Fruit fly (Drosophila melanogaster) whole organism, pupa: Measurements from ENCODE around the gene CG13989.

ENCODE experiments used
- CG10348 ChIP-seq: fragments of 200-800 bp; sonication (Bioruptor generic); IDR thresholded peaks from 2 replicates; pipeline ENCODE4 v1.3.6; 2022; ENCODE audit warnings: missing biosample characterization, missing genetic modification characterization
- CG12605 ChIP-seq: fragments of 200-800 bp; sonication (Bioruptor generic); IDR thresholded peaks from 2 replicates; pipeline ENCODE4 v1.3.6; 2022; ENCODE audit warnings: missing biosample characterization, missing genetic modification characterization
- CG13204 ChIP-seq: fragments of 200-800 bp; sonication (Bioruptor generic); optimal IDR thresholded peaks from 2 replicates; lab custom pipeline; 2018; ENCODE audit warnings: missing biosample characterization, mild to moderate bottlenecking, missing genetic modification characterization, moderate library complexity
- CG14655 ChIP-seq: fragments of 200-800 bp; sonication (Bioruptor generic); optimal IDR thresholded peaks from 3 replicates; lab custom pipeline; 2017; ENCODE audit warnings: mild to moderate bottlenecking, missing biosample characterization, missing genetic modification reagents, missing genetic modification characterization
- CG15710 ChIP-seq: fragments of 200-800 bp; sonication (Bioruptor generic); optimal IDR thresholded peaks from 2 replicates; lab custom pipeline; 2018; ENCODE audit warnings: missing biosample characterization, mild to moderate bottlenecking, missing genetic modification characterization, moderate library complexity
- CG17806 ChIP-seq: fragments of 200-800 bp; sonication (Bioruptor generic); optimal IDR thresholded peaks from 2 replicates; lab custom pipeline; 2018; ENCODE audit warnings: missing biosample characterization, mild to moderate bottlenecking, missing genetic modification characterization, moderate library complexity
- CG32121 ChIP-seq: fragments of 200-800 bp; sonication (Bioruptor generic); IDR thresholded peaks from 2 replicates; pipeline ENCODE4 v1.3.6; 2022; ENCODE audit warnings: missing biosample characterization, missing genetic modification characterization
- CG34367 ChIP-seq: fragments of 200-800 bp; sonication (Bioruptor generic); optimal IDR thresholded peaks from 2 replicates; lab custom pipeline; 2018; ENCODE audit warnings: missing biosample characterization, mild to moderate bottlenecking, missing genetic modification characterization
- CG4496 ChIP-seq: fragments of 200-800 bp; sonication (Bioruptor generic); IDR thresholded peaks from 3 replicates; pipeline ENCODE4 v1.3.6; 2022; ENCODE audit warnings: missing biosample characterization, missing genetic modification characterization
- CG8159 ChIP-seq: fragments of 200-800 bp; sonication (Bioruptor generic); optimal IDR thresholded peaks from 3 replicates; lab custom pipeline; 2018; ENCODE audit warnings: missing biosample characterization, mild to moderate bottlenecking, missing genetic modification characterization, moderate library complexity
- CG8301 ChIP-seq: fragments of 200-800 bp; sonication (Bioruptor generic); optimal IDR thresholded peaks from 2 replicates; lab custom pipeline; 2018; ENCODE audit warnings: missing biosample characterization, mild to moderate bottlenecking, missing genetic modification characterization
- CG9948 ChIP-seq: fragments of 200-800 bp; sonication (Bioruptor generic); optimal IDR thresholded peaks from 2 replicates; lab custom pipeline; 2018; ENCODE audit warnings: missing biosample characterization, mild to moderate bottlenecking, missing genetic modification characterization, moderate library complexity
- D1 ChIP-seq: fragments of 200-800 bp; sonication (Bioruptor generic); optimal IDR thresholded peaks from 2 replicates; lab custom pipeline; 2018; ENCODE audit warnings: missing biosample characterization, mild to moderate bottlenecking, missing genetic modification characterization, moderate library complexity
- EcR ChIP-seq: fragments of 200-800 bp; sonication (Bioruptor generic); optimal IDR thresholded peaks from 3 replicates; lab custom pipeline; 2019; ENCODE audit warnings: missing biosample characterization, missing genetic modification characterization, mild to moderate bottlenecking, moderate library complexity, missing genetic modification reagents
- Ets98B ChIP-seq: fragments of 200-800 bp; sonication (Bioruptor generic); IDR thresholded peaks from 2 replicates; pipeline ENCODE4 v1.3.6; 2022; ENCODE audit warnings: missing biosample characterization, missing genetic modification characterization
- Pif1A ChIP-seq: fragments of 200-800 bp; sonication (Bioruptor generic); optimal IDR thresholded peaks from 3 replicates; lab custom pipeline; 2016; ENCODE audit warnings: missing biosample characterization, missing genetic modification characterization
- Pif1B ChIP-seq: fragments of 200-800 bp; sonication (Bioruptor generic); optimal IDR thresholded peaks from 3 replicates; lab custom pipeline; 2016; ENCODE audit warnings: missing biosample characterization, missing genetic modification characterization
- Snoo ChIP-seq: fragments of 200-800 bp; sonication (Bioruptor generic); optimal IDR thresholded peaks from 3 replicates; lab custom pipeline; 2017; ENCODE audit warnings: missing biosample characterization, mild to moderate bottlenecking, missing genetic modification characterization, inconsistent platforms
- fd96Ca ChIP-seq: fragments of 200-800 bp; sonication (Bioruptor generic); IDR thresholded peaks from 3 replicates; pipeline ENCODE4 v1.3.6; 2022; ENCODE audit warnings: missing biosample characterization, missing genetic modification characterization
- gl ChIP-seq: fragments of 200-800 bp; sonication (Bioruptor generic); optimal IDR thresholded peaks from 2 replicates; lab custom pipeline; 2018; ENCODE audit warnings: missing biosample characterization, mild to moderate bottlenecking, missing genetic modification characterization
- rn ChIP-seq: fragments of 200-800 bp; sonication (Bioruptor generic); IDR thresholded peaks from 2 replicates; pipeline ENCODE4 v1.3.6; 2022; ENCODE audit warnings: missing biosample characterization, missing genetic modification characterization

The CG13989 gene

DNA sequence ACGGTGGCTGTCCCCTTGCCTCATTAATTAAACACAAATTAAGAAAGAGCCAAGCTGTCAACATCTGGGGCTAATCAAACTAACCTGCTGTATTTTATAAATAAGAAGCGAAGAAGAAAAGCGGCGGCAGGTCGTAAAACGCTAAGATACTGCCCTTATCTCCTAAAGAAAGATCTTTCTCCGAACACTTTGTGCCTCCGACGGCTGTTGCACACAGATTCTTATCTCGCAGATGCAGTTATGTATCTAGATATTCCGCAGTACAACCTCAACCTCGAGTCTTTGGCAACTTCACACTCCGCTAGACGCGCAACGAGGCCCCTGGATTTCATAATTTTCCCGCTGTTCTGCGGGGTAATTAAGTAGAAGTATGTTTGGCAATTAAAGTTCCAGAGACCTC, 19.8 kb downstream of the CG13989 start:
- TF ChIP-seq CG14655 (GFP tag; lab: Kevin White, UChicago) (no peak), CG8301 (tag; lab: Kevin White, UChicago) (no peak), CG34367 (no peak), CG10348 (GFP tag; lab: Robert Waterston, UW) (no peak), Pif1B (no peak), CG4496 (GFP tag; lab: Robert Waterston, UW) (no peak), CG13204 (GFP tag; lab: Kevin White, UChicago) (no peak), Ets98B (GFP tag; lab: Robert Waterston, UW) (no peak), CG8159 (tag; lab: Kevin White, UChicago) (no peak), CG12605 (GFP tag; lab: Robert Waterston, UW) (no peak), CG9948 (no peak), rn (GFP tag; lab: Robert Waterston, UW) (no peak), EcR (GFP tag; lab: Kevin White, UChicago) (no peak), gl (no peak)

DNA sequence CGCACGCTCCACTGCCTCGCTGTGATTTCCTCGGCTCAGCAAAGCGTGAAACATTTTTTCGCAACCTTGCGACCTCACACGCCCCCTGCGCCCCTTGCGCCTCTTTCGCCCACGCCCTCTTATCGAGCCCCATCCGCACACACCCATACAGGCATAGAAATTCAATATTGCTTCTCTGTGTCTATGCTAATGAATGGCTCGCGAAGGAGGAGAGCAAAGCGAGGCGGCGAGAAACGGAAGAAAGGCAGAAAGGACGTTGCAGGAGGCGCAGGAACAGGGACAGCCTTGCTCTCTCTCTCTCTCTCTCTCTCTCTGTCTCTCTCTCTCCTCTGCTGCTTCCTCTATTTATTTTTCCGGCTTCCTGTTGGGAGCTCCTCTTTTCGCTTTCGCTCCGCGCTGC, 26.2 kb downstream of the CG13989 start:
- TF ChIP-seq CG9948, result no peak
- no peak for TF ChIP-seq gl
- TF ChIP-seq CG14655 (GFP tag; lab: Kevin White, UChicago), result no peak
- no peak for TF ChIP-seq EcR (GFP tag; lab: Kevin White, UChicago)
- TF ChIP-seq CG32121 (GFP tag; lab: Robert Waterston, UW), result no peak
- TF ChIP-seq CG34367, result no peak
- TF ChIP-seq, all 21 proteins: peak for 0

DNA sequence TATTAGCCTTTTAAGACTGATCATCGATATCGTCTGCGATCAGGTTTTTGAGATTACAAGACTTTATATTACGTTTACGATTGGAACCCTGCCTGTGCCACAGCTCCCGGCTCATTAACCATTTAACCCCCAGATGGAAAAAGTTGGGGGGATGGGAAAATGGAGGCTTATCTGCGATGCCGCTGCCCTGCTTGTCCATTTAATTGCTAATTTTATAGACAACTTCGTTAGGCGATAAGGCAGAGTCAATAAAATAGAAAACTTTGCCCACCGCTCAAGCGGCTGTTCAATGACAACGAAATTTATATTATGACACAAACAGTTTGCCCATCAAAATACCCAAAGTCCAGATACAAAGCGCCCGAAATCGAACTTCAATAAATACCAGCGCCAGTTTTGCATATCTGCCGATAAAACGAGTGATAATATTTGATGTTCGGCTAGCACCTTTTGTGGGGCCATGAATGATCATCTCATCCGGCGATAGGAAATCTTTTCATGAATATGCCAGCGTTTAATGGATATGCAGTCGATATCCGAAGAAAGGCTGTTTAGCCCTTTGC, 32.9 kb downstream of the CG13989 start:
- no peak for TF ChIP-seq fd96Ca (GFP tag; lab: Robert Waterston, UW)
- TF ChIP-seq CG15710, result no peak

DNA sequence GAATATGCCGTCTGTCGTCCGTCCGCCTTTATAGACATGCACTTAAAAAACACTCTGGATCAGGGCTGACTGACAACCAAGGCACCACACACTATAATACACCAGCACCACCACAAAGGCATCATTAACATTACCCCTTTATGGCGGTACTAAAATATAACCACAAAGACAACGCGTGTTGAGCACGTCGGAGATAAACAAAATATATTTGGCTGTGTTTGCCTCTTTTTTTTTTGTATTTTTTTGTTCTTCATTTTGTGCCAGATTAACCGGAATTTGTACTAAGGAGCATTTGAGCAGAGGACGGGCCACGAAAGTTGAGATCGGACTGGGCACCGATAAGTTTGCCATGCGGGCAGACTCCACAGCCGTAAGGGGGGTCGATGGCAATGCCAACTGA, 33.9 kb downstream of the CG13989 start:
- TF ChIP-seq fd96Ca (GFP tag; lab: Robert Waterston, UW) (no peak), gl (no peak), CG32121 (GFP tag; lab: Robert Waterston, UW) (no peak), CG17806 (no peak), CG8301 (tag; lab: Kevin White, UChicago) (no peak), D1 (tag; lab: Kevin White, UChicago) (no peak), Snoo (tag; lab: Kevin White, UChicago) (no peak), CG12605 (GFP tag; lab: Robert Waterston, UW) (no peak), CG14655 (GFP tag; lab: Kevin White, UChicago) (no peak), Pif1B (no peak), rn (GFP tag; lab: Robert Waterston, UW) (no peak), CG10348 (GFP tag; lab: Robert Waterston, UW) (no peak), Ets98B (GFP tag; lab: Robert Waterston, UW) (no peak), CG13204 (GFP tag; lab: Kevin White, UChicago) (no peak), CG15710 (no peak), CG4496 (GFP tag; lab: Robert Waterston, UW) (no peak), CG9948 (no peak), CG8159 (tag; lab: Kevin White, UChicago) (no peak), CG34367 (no peak), Pif1A (GFP tag; lab: Kevin White, UChicago) (no peak)

DNA sequence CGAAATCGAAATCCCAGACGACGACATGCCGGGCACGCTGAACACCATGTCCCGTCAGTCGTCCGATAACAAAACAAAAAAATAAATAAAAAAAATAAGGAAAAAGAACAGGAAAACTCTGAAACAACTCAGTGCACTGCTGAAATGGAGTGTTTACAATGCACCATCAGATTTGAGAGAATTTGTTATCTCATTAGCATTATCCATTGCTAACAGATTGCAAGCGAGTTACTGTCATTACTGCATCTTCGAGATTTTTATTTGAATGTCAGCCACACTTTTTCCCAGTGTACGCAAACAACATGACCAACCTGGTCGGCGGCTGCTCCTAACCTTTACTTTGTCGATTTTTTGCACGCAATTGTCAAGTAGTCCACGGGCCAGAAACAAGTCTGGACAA, 37.6 kb downstream of the CG13989 start:
- TF ChIP-seq CG8301 (tag; lab: Kevin White, UChicago) (peak; percentile 80), CG9948 (peak; percentile 72), CG12605 (GFP tag; lab: Robert Waterston, UW) (peak; percentile 69), CG15710 (peak; percentile 59), gl (peak; percentile 60), CG10348 (GFP tag; lab: Robert Waterston, UW) (0 out of 2 replicates have a peak, but pooled peaks have one; percentile 24), fd96Ca (GFP tag; lab: Robert Waterston, UW) (peak; percentile 84), rn (GFP tag; lab: Robert Waterston, UW) (peak; percentile 68), Pif1A (GFP tag; lab: Kevin White, UChicago) (peak; percentile 71), CG17806 (peak; percentile 79), Ets98B (GFP tag; lab: Robert Waterston, UW) (peak; percentile 75), CG34367 (peak; percentile 79), D1 (tag; lab: Kevin White, UChicago) (no peak), CG14655 (GFP tag; lab: Kevin White, UChicago) (peak; percentile 87), CG4496 (GFP tag; lab: Robert Waterston, UW) (peak; percentile 83), CG32121 (GFP tag; lab: Robert Waterston, UW) (peak; percentile 61; the same call in 1 of the 2 replicates), Pif1B (peak; percentile 59), CG13204 (GFP tag; lab: Kevin White, UChicago) (peak; percentile 13), Snoo (tag; lab: Kevin White, UChicago) (no peak), EcR (GFP tag; lab: Kevin White, UChicago) (no peak), CG8159 (tag; lab: Kevin White, UChicago) (peak; percentile 79)

DNA sequence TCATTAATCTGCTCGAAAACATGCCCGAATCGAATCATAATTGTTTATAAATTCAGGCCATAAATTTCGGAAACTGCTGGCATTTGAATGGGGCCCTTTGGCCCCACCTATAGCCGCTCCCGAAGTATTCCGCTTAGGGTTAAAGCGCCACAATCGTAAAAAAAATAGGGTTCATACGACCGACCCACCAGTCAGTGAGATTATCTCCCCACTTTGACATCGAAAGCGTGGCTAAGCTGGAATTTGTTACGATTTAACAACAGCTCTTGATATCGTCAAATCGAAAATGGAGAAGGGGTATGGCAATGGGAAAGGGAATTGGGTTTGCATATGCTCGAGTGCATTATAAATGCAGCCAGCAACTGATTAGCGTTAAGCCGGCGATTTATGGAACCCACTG, 38.6 kb downstream of the CG13989 start:
- no peak for TF ChIP-seq Pif1A (GFP tag; lab: Kevin White, UChicago)
- TF ChIP-seq Snoo (tag; lab: Kevin White, UChicago), result no peak
- no peak for TF ChIP-seq CG9948
- no peak for TF ChIP-seq CG13204 (GFP tag; lab: Kevin White, UChicago)
- TF ChIP-seq CG32121 (GFP tag; lab: Robert Waterston, UW), result no peak
- no peak for TF ChIP-seq CG4496 (GFP tag; lab: Robert Waterston, UW)
- no peak for TF ChIP-seq Pif1B
- no peak for TF ChIP-seq gl
- TF ChIP-seq CG15710, result no peak
